Fruit fly (Drosophila melanogaster) whole organism, embryonic: ENCODE measurements around the gene Rnb.

Source experiments
- Abd-B ChIP-seq: fragments of 200-800 bp; sonication (Bioruptor generic); optimal IDR thresholded peaks from 2 replicates; lab custom pipeline; 2018; ENCODE audit warnings: missing biosample characterization, mild to moderate bottlenecking, missing genetic modification characterization, moderate library complexity
- BtbVII ChIP-seq: fragments of 200-800 bp; sonication (Bioruptor generic); optimal IDR thresholded peaks from 3 replicates; lab custom pipeline; 2017; ENCODE audit warnings: missing biosample characterization, mild to moderate bottlenecking, missing genetic modification characterization
- CG10267 ChIP-seq: fragments of 200-800 bp; sonication (Bioruptor generic); optimal IDR thresholded peaks from 2 replicates; lab custom pipeline; 2018; ENCODE audit warnings: missing biosample characterization, mild to moderate bottlenecking, missing genetic modification characterization, moderate library complexity
- CG10543 ChIP-seq: fragments of 200-800 bp; sonication (Bioruptor generic); optimal IDR thresholded peaks from 3 replicates; lab custom pipeline; 2017; ENCODE audit warnings: missing biosample characterization, mild to moderate bottlenecking, missing genetic modification characterization, moderate library complexity
- CG11560 ChIP-seq: fragments of 200-800 bp; sonication (Bioruptor generic); IDR thresholded peaks from 3 replicates; pipeline ENCODE4 v1.3.6; 2022; ENCODE audit warnings: missing biosample characterization, missing genetic modification characterization
- CG12769 ChIP-seq: fragments of 200-800 bp; sonication (Bioruptor generic); optimal IDR thresholded peaks from 2 replicates; lab custom pipeline; 2019; ENCODE audit warnings: missing biosample characterization, mild to moderate bottlenecking, missing genetic modification characterization, moderate library complexity
- CG13894 ChIP-seq: fragments of 200-800 bp; sonication (Bioruptor generic); optimal IDR thresholded peaks from 3 replicates; lab custom pipeline; 2018; ENCODE audit warnings: missing biosample characterization, mild to moderate bottlenecking, missing genetic modification characterization, moderate library complexity
- CG14014 ChIP-seq: fragments of 200-800 bp; sonication (Bioruptor generic); IDR thresholded peaks from 2 replicates; pipeline ENCODE4 v1.3.6; 2022; ENCODE audit warnings: missing biosample characterization, missing genetic modification characterization
- CG15514 ChIP-seq: fragments of 200-800 bp; sonication (Bioruptor generic); optimal IDR thresholded peaks from 3 replicates; lab custom pipeline; 2017; ENCODE audit warnings: missing biosample characterization, missing genetic modification characterization, mild to moderate bottlenecking, moderate library complexity, missing genetic modification reagents
- CG1647 ChIP-seq: fragments of 200-800 bp; sonication (Bioruptor generic); optimal IDR thresholded peaks from 3 replicates; lab custom pipeline; 2016; ENCODE audit warnings: missing biosample characterization, missing genetic modification characterization
- CG17359 ChIP-seq: fragments of 200-800 bp; sonication (Bioruptor generic); optimal IDR thresholded peaks from 3 replicates; lab custom pipeline; 2018; ENCODE audit warnings: missing biosample characterization, mild to moderate bottlenecking, missing genetic modification characterization, moderate library complexity
- CG17568 ChIP-seq: fragments of 200-800 bp; sonication (Bioruptor generic); optimal IDR thresholded peaks from 2 replicates; lab custom pipeline; 2018; ENCODE audit warnings: missing biosample characterization, mild to moderate bottlenecking, missing genetic modification characterization, moderate library complexity
- CG18262 ChIP-seq: fragments of 200-800 bp; optimal IDR thresholded peaks from 3 replicates; lab custom pipeline; 2019; ENCODE audit warnings: missing biosample characterization, mild to moderate bottlenecking, missing genetic modification characterization, moderate library complexity
- CG3281 ChIP-seq: fragments of 200-800 bp; sonication (Bioruptor generic); optimal IDR thresholded peaks from 3 replicates; lab custom pipeline; 2017; ENCODE audit warnings: missing biosample characterization, mild to moderate bottlenecking, missing genetic modification characterization
- CG4730 ChIP-seq: fragments of 200-800 bp; sonication (Bioruptor generic); IDR thresholded peaks from 2 replicates; pipeline ENCODE4 v1.3.6; 2022; ENCODE audit warnings: missing biosample characterization, missing genetic modification characterization
- CG4820 ChIP-seq: fragments of 200-800 bp; sonication (Bioruptor generic); optimal IDR thresholded peaks from 3 replicates; lab custom pipeline; 2016; ENCODE audit warnings: missing biosample characterization, missing genetic modification characterization
- CG6175 ChIP-seq: fragments of 200-800 bp; sonication (Bioruptor generic); IDR thresholded peaks from 3 replicates; pipeline ENCODE4 v1.3.6; 2022; ENCODE audit warnings: missing biosample characterization, missing genetic modification characterization
- CG7786 ChIP-seq: fragments of 200-800 bp; sonication (Bioruptor generic); optimal IDR thresholded peaks from 2 replicates; lab custom pipeline; 2016; ENCODE audit warnings: missing biosample characterization, missing genetic modification characterization
- CG8290 ChIP-seq, 3 experiments: fragments of 200-800 bp; sonication (Bioruptor generic); optimal IDR thresholded peaks; 2 replicates each; lab custom pipeline; 2016 to 2019; ENCODE audit warnings: missing biosample characterization in 3 of 3, missing genetic modification characterization in 3 of 3, mild to moderate bottlenecking in 2 of 3, moderate library complexity in 1 of 3
- Camta ChIP-seq: fragments of 200-800 bp; sonication (Bioruptor generic); optimal IDR thresholded peaks from 2 replicates; lab custom pipeline; 2016; ENCODE audit warnings: missing biosample characterization, missing genetic modification characterization
- Deaf1 ChIP-seq: fragments of 200-800 bp; optimal IDR thresholded peaks from 3 replicates; lab custom pipeline; 2019; ENCODE audit warnings: missing biosample characterization, mild to moderate bottlenecking, missing genetic modification characterization, moderate library complexity
- Dref ChIP-seq: fragments of 200-800 bp; sonication (Bioruptor generic); IDR thresholded peaks from 2 replicates; pipeline ENCODE4 v1.3.6; 2022; ENCODE audit warnings: missing biosample characterization, missing genetic modification characterization
- Eip74EF ChIP-seq, 2 experiments: fragments of 200-800 bp in 1 of 2; fragments of >200 bp in 1 of 2; sonication (Bioruptor generic) in 1 of 2; optimal IDR thresholded peaks; 2 replicates each; lab custom pipeline; 2017 to 2019; ENCODE audit warnings: missing biosample characterization in 2 of 2, missing genetic modification characterization in 2 of 2, mild to moderate bottlenecking in 1 of 2, moderate library complexity in 1 of 2
- MBD-R2 ChIP-seq: fragments of 200-800 bp; sonication (Bioruptor generic); IDR thresholded peaks from 2 replicates; pipeline ENCODE4 v1.3.6; 2022; ENCODE audit warnings: missing biosample characterization, missing genetic modification characterization
- MESR4 ChIP-seq: fragments of 200-800 bp; sonication (Bioruptor generic); optimal IDR thresholded peaks from 2 replicates; lab custom pipeline; 2018; ENCODE audit warnings: missing biosample characterization, mild to moderate bottlenecking, missing genetic modification characterization, moderate library complexity
- Myb ChIP-seq: fragments of 200-800 bp; sonication (Bioruptor generic); optimal IDR thresholded peaks from 2 replicates; lab custom pipeline; 2016; ENCODE audit warnings: missing biosample characterization, missing genetic modification characterization
- Poxn ChIP-seq: fragments of 200-800 bp; sonication (Bioruptor generic); IDR thresholded peaks from 2 replicates; pipeline ENCODE4 v1.3.6; 2022; ENCODE audit warnings: missing biosample characterization, missing genetic modification characterization
- amos ChIP-seq: fragments of 200-800 bp; sonication (Bioruptor generic); IDR thresholded peaks from 2 replicates; pipeline ENCODE4 v1.3.6; 2022; ENCODE audit warnings: missing biosample characterization, missing genetic modification characterization; ENCODE audit not compliant: partially characterized antibody
- aop ChIP-seq: fragments of 200-800 bp; sonication (Bioruptor generic); IDR thresholded peaks from 2 replicates; pipeline ENCODE4 v1.3.6; 2022; ENCODE audit warnings: missing biosample characterization, missing genetic modification characterization
- bbx ChIP-seq: fragments of 200-800 bp; sonication (Bioruptor generic); IDR thresholded peaks from 2 replicates; pipeline ENCODE4 v1.3.6; 2022; ENCODE audit warnings: missing biosample characterization, missing genetic modification characterization; ENCODE audit not compliant: partially characterized antibody
- chinmo ChIP-seq: fragments of 200-800 bp; sonication (Bioruptor generic); IDR thresholded peaks from 4 replicates; pipeline ENCODE4 v1.3.6; 2022; ENCODE audit warnings: missing biosample characterization, missing genetic modification characterization; ENCODE audit not compliant: partially characterized antibody
- cwo ChIP-seq: fragments of 200-800 bp; sonication (Bioruptor generic); optimal IDR thresholded peaks from 3 replicates; lab custom pipeline; 2017; ENCODE audit warnings: missing biosample characterization, missing genetic modification characterization, mild to moderate bottlenecking, moderate library complexity, missing genetic modification reagents
- fru ChIP-seq: fragments of >200 bp; optimal IDR thresholded peaks from 2 replicates; lab custom pipeline; 2017
- hbn ChIP-seq: fragments of 200-800 bp; sonication (Bioruptor generic); IDR thresholded peaks from 2 replicates; pipeline ENCODE4 v1.3.6; 2022; ENCODE audit warnings: missing biosample characterization, missing genetic modification characterization; ENCODE audit not compliant: partially characterized antibody
- inv ChIP-seq: fragments of 200-800 bp; sonication (Bioruptor generic); IDR thresholded peaks from 2 replicates; pipeline ENCODE4 v1.3.6; 2022; ENCODE audit warnings: missing biosample characterization, missing genetic modification characterization; ENCODE audit not compliant: partially characterized antibody
- kah ChIP-seq: fragments of 200-800 bp; sonication (Bioruptor generic); optimal IDR thresholded peaks from 2 replicates; lab custom pipeline; 2018; ENCODE audit warnings: missing biosample characterization, mild to moderate bottlenecking, missing genetic modification characterization
- lola ChIP-seq, 3 experiments: fragments of >200 bp in 2 of 3; fragments of 200-800 bp in 1 of 3; sonication (Bioruptor generic) in 1 of 3; optimal IDR thresholded peaks; 2 replicates each; lab custom pipeline; 2017 to 2019; ENCODE audit warnings: missing biosample characterization in 3 of 3, missing genetic modification characterization in 3 of 3, mild to moderate bottlenecking in 1 of 3, moderate library complexity in 1 of 3
- pfk ChIP-seq: fragments of 200-800 bp; sonication (Bioruptor generic); optimal IDR thresholded peaks from 2 replicates; lab custom pipeline; 2018; ENCODE audit warnings: missing biosample characterization, mild to moderate bottlenecking, missing genetic modification characterization, moderate library complexity
- rib ChIP-seq: fragments of 200-800 bp; sonication (Bioruptor generic); IDR thresholded peaks from 2 replicates; pipeline ENCODE4 v1.3.6; 2022; ENCODE audit warnings: missing biosample characterization, missing genetic modification characterization
- ro ChIP-seq: fragments of 200-800 bp; sonication (Bioruptor generic); IDR thresholded peaks from 2 replicates; pipeline ENCODE4 v1.3.6; 2022; ENCODE audit warnings: missing biosample characterization, missing genetic modification characterization
- sug ChIP-seq: fragments of 200-800 bp; optimal IDR thresholded peaks from 2 replicates; lab custom pipeline; 2019; ENCODE audit warnings: missing biosample characterization, mild to moderate bottlenecking, missing genetic modification characterization, moderate library complexity
- tna ChIP-seq: fragments of 200-800 bp; sonication (Bioruptor generic); IDR thresholded peaks from 2 replicates; pipeline ENCODE4 v1.3.6; 2022; ENCODE audit warnings: missing biosample characterization, missing genetic modification characterization; ENCODE audit not compliant: partially characterized antibody
- ttk ChIP-seq: fragments of 200-800 bp; sonication (Bioruptor generic); IDR thresholded peaks from 2 replicates; pipeline ENCODE4 v2.1.2; 2022; ENCODE audit warnings: missing biosample characterization, missing genetic modification characterization
- unc-4 ChIP-seq: fragments of 200-800 bp; sonication (Bioruptor generic); IDR thresholded peaks from 2 replicates; pipeline ENCODE4 v1.3.6; 2022; ENCODE audit warnings: missing biosample characterization, missing genetic modification characterization; ENCODE audit not compliant: partially characterized antibody
- vnd ChIP-seq: fragments of 200-800 bp; sonication (Bioruptor generic); IDR thresholded peaks from 3 replicates; pipeline ENCODE4 v1.3.6; 2022; ENCODE audit warnings: missing biosample characterization, missing genetic modification characterization; ENCODE audit not compliant: partially characterized antibody
- z ChIP-seq: fragments of 200-800 bp; sonication (Bioruptor generic); IDR thresholded peaks from 3 replicates; pipeline ENCODE4 v1.3.6; 2022; ENCODE audit warnings: missing biosample characterization, missing genetic modification characterization
- zf30C ChIP-seq: fragments of 200-800 bp; sonication (Bioruptor generic); optimal IDR thresholded peaks from 3 replicates; lab custom pipeline; 2018; ENCODE audit warnings: missing biosample characterization, mild to moderate bottlenecking, missing genetic modification characterization

Rnb gene

DNA sequence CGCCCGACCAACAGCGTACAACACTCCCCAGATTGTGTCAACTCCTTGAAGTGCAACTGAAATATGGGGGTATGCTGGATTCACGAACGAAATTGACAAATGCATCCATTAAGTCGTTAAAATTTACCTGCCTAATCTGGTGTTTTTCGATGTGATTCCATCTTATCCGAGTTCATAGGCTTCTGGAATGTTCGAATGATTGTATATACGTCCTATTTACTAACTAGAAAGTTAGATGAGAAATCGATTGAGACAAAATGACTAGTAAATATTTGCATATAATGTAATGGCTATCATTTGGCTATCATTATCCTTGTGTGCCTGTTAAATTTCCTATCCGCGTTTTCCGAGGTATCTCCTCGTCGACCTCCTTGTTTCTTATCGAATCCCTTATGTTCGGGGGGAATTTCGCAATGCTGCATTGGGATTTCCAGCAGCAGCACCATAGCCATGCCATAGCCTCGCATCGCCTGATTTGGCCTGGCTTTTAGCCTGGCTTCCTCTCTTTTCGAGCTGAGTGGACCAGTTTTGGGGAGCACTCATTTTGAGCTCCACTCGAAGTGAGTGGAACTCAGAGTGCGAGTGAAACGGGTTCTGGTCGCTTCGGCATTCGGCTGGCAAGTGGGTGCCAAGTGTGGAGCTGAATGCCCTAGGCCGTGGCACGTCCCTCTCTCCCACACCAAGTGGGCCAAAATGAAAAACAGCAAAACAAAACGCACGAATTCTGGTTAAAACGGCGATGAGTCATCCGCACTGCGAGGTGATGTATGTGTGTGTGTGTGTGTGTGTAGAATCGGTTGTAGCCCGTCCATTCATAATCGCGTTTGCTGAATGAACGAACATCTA lies 20.8 kb downstream of the Rnb start (continued):
- peak; percentile 29 for TF ChIP-seq CG15514 (GFP tag; lab: Kevin White, UChicago)
- TF ChIP-seq CG6175 = peak; percentile 58; the same call in 1 of the 3 replicates
- no peak for TF ChIP-seq Poxn (GFP tag; lab: Robert Waterston, UW)
- TF ChIP-seq amos (GFP tag; lab: Robert Waterston, UW) = peak; percentile 34; the same call in 1 of the 2 replicates
- TF ChIP-seq CG4820 (GFP tag; lab: Kevin White, UChicago) = no peak
- TF ChIP-seq CG17568 (GFP tag; lab: Kevin White, UChicago) = no peak
- TF ChIP-seq MBD-R2 = no peak
- peak; percentile 69 for TF ChIP-seq CG12769 (tag; lab: Kevin White, UChicago)
- TF ChIP-seq aop (GFP tag; lab: Robert Waterston, UW) = no peak
- TF ChIP-seq Eip74EF (GFP tag; optimal IDR thresholded peaks at IDR 0.05; lab: Kevin White, UChicago) = peak in 1 of 2 experiments; percentile 12
- TF ChIP-seq CG10543 (GFP tag; lab: Kevin White, UChicago) = peak; percentile 27
- TF ChIP-seq chinmo (GFP tag; lab: Robert Waterston, UW) = peak; percentile 95; the same call in 3 of the 4 replicates
- TF ChIP-seq Myb (GFP tag; lab: Kevin White, UChicago) = no peak
- no peak for TF ChIP-seq Camta (GFP tag; lab: Kevin White, UChicago)
- no peak for TF ChIP-seq ttk (GFP tag; lab: Robert Waterston, UW)
- peak; percentile 68 for TF ChIP-seq CG13894 (tag; lab: Kevin White, UChicago)
- TF ChIP-seq lola (GFP tag; optimal IDR thresholded peaks at IDR 0.05; lab: Kevin White, UChicago) = no peak
- peak; percentile 16; the same call in 1 of the 2 replicates for TF ChIP-seq inv
- no peak for TF ChIP-seq CG1647
- TF ChIP-seq cwo (GFP tag; lab: Kevin White, UChicago) = peak; percentile 65
- TF ChIP-seq fru (lab: Kevin White, UChicago) = no peak
- no peak for TF ChIP-seq kah
- no peak for TF ChIP-seq ro
- no peak for TF ChIP-seq zf30C (GFP tag; lab: Kevin White, UChicago)
- no peak for TF ChIP-seq CG11560 (tag; lab: Robert Waterston, UW)
- no peak for TF ChIP-seq CG14014 (GFP tag; lab: Robert Waterston, UW)
- TF ChIP-seq Abd-B (GFP tag; lab: Kevin White, UChicago) = no peak
- TF ChIP-seq sug (tag; lab: Kevin White, UChicago) = no peak
- no peak for TF ChIP-seq CG7786 (GFP tag; lab: Kevin White, UChicago)
- no peak for TF ChIP-seq CG10267 (tag; lab: Kevin White, UChicago)
- TF ChIP-seq BtbVII (GFP tag; lab: Kevin White, UChicago) = no peak
- TF ChIP-seq Deaf1 (tag; lab: Kevin White, UChicago) = peak; percentile 54
- no peak for TF ChIP-seq MESR4 (GFP tag; lab: Kevin White, UChicago)
- TF ChIP-seq tna (GFP tag; lab: Robert Waterston, UW) = peak; percentile 41; the same call in 1 of the 2 replicates
- no peak for TF ChIP-seq Dref
- TF ChIP-seq hbn (GFP tag; lab: Robert Waterston, UW) = no peak; the same call in 1 of the 2 replicates
- no peak for TF ChIP-seq CG3281 (GFP tag; lab: Kevin White, UChicago)
- peak; percentile 49; the same call in 1 of the 2 replicates for TF ChIP-seq rib
- peak; percentile 60; the same call in 1 of the 2 replicates for TF ChIP-seq bbx (GFP tag; lab: Robert Waterston, UW)
- TF ChIP-seq z (GFP tag; lab: Robert Waterston, UW) = peak; percentile 98
- no peak for TF ChIP-seq pfk (GFP tag; lab: Kevin White, UChicago)
- no peak for TF ChIP-seq CG4730 (GFP tag; lab: Robert Waterston, UW)
- no peak for TF ChIP-seq vnd (GFP tag; lab: Robert Waterston, UW)
- no peak for TF ChIP-seq CG18262 (tag; lab: Kevin White, UChicago)
- no peak for TF ChIP-seq CG8290 (GFP tag; optimal IDR thresholded peaks at IDR 0.05; lab: Kevin White, UChicago)
- TF ChIP-seq CG8290 (tag; optimal IDR thresholded peaks at IDR 0.05; lab: Kevin White, UChicago) = peak in 1 of 2 experiments; percentile 35
- TF ChIP-seq CG17359 = no peak
- TF ChIP-seq unc-4 = peak; percentile 42; the same call in 1 of the 2 replicates
